Worm (Caenorhabditis elegans): Measurements from ENCODE around the gene C08E8.10.

ce11 chrV:18362402-18362801 is 22.7 kb upstream of the C08E8.10 start, which contains the start of gene C08E8.1:
- TF ChIP-seq pqm-1 (tag; optimal IDR thresholded peaks at IDR 0.05) (no peak), R02D3.7 (tag; optimal IDR thresholded peaks at IDR 0.05) (no peak), nhr-76 (tag; optimal IDR thresholded peaks at IDR 0.05) (no peak), ceh-82 (tag; optimal IDR thresholded peaks at IDR 0.05) (no peak), lin-15B (tag; optimal IDR thresholded peaks at IDR 0.05) (no peak)
